Fruit fly (Drosophila melanogaster) whole organism, embryonic: ENCODE data around the gene SerRS-m.

Source experiments
- B-H1 ChIP-seq: fragments of 200-800 bp; sonication (Bioruptor generic); IDR thresholded peaks from 3 replicates; pipeline ENCODE4 v1.3.6; 2022; ENCODE audit warnings: missing biosample characterization, missing genetic modification characterization
- C15 ChIP-seq: fragments of 200-800 bp; sonication (Bioruptor generic); IDR thresholded peaks from 3 replicates; pipeline ENCODE4 v1.3.6; 2022; ENCODE audit warnings: missing biosample characterization, missing genetic modification characterization
- CG10274 ChIP-seq: fragments of 200-800 bp; sonication (Bioruptor generic); optimal IDR thresholded peaks from 3 replicates; lab custom pipeline; 2017; ENCODE audit warnings: missing biosample characterization, mild to moderate bottlenecking, missing genetic modification characterization
- CG12744 ChIP-seq: fragments of 200-800 bp; sonication (Bioruptor generic); optimal IDR thresholded peaks from 2 replicates; lab custom pipeline; 2016; ENCODE audit warnings: missing biosample characterization, missing genetic modification characterization
- CG13624 ChIP-seq: fragments of 200-800 bp; sonication (Bioruptor generic); optimal IDR thresholded peaks from 2 replicates; lab custom pipeline; 2016; ENCODE audit warnings: missing biosample characterization, missing genetic modification characterization
- CG14860 ChIP-seq: fragments of 200-800 bp; sonication (Bioruptor generic); IDR thresholded peaks from 3 replicates; pipeline ENCODE4 v1.3.6; 2022; ENCODE audit warnings: missing biosample characterization, missing genetic modification characterization; ENCODE audit not compliant: partially characterized antibody
- CG14965 ChIP-seq: fragments of 200-800 bp; sonication (Bioruptor generic); optimal IDR thresholded peaks from 2 replicates; lab custom pipeline; 2016; ENCODE audit warnings: missing biosample characterization, missing genetic modification characterization, borderline replicate concordance
- CG15479 ChIP-seq: fragments of 200-800 bp; sonication (Bioruptor generic); optimal IDR thresholded peaks from 3 replicates; lab custom pipeline; 2019; ENCODE audit warnings: missing biosample characterization, mild to moderate bottlenecking, missing genetic modification characterization, moderate library complexity
- CG16813 ChIP-seq: fragments of 200-800 bp; sonication (Bioruptor generic); IDR thresholded peaks from 3 replicates; pipeline ENCODE4 v1.3.6; 2022; ENCODE audit warnings: missing biosample characterization, missing genetic modification characterization; ENCODE audit not compliant: partially characterized antibody
- CG17328 ChIP-seq: fragments of 200-800 bp; sonication (Bioruptor generic); IDR thresholded peaks from 2 replicates; pipeline ENCODE4 v1.3.6; 2022; ENCODE audit warnings: missing biosample characterization, missing genetic modification characterization
- CG2199 ChIP-seq: fragments of 200-800 bp; sonication (Bioruptor generic); IDR thresholded peaks from 3 replicates; pipeline ENCODE4 v1.3.6; 2022; ENCODE audit warnings: missing biosample characterization, missing genetic modification characterization
- CG30020 ChIP-seq: fragments of 200-800 bp; optimal IDR thresholded peaks from 2 replicates; lab custom pipeline; 2019; ENCODE audit warnings: missing biosample characterization, mild to moderate bottlenecking, missing genetic modification characterization, moderate library complexity
- CG30431 ChIP-seq: fragments of 200-800 bp; sonication (Bioruptor generic); optimal IDR thresholded peaks from 2 replicates; lab custom pipeline; 2017; ENCODE audit warnings: missing biosample characterization, missing genetic modification characterization
- CG3065 ChIP-seq: fragments of 200-800 bp; sonication (Bioruptor generic); optimal IDR thresholded peaks from 2 replicates; lab custom pipeline; 2016; ENCODE audit warnings: missing biosample characterization, missing genetic modification characterization
- CG6654 ChIP-seq: fragments of 200-800 bp; sonication (Bioruptor generic); optimal IDR thresholded peaks from 2 replicates; lab custom pipeline; 2017; ENCODE audit warnings: missing biosample characterization, mild to moderate bottlenecking, missing genetic modification characterization
- CG8478 ChIP-seq: fragments of >200 bp; optimal IDR thresholded peaks from 2 replicates; lab custom pipeline; 2018
- CG8765 ChIP-seq: fragments of 200-800 bp; sonication (Bioruptor generic); IDR thresholded peaks from 2 replicates; pipeline ENCODE4 v1.3.6; 2022; ENCODE audit warnings: missing biosample characterization, missing genetic modification characterization
- CG9876 ChIP-seq: fragments of 200-800 bp; sonication (Bioruptor generic); optimal IDR thresholded peaks from 2 replicates; lab custom pipeline; 2016; ENCODE audit warnings: missing biosample characterization, missing genetic modification characterization
- CHES-1-like ChIP-seq: fragments of 200-800 bp; sonication (Bioruptor generic); optimal IDR thresholded peaks from 2 replicates; lab custom pipeline; 2016; ENCODE audit warnings: missing biosample characterization, missing genetic modification characterization
- Dad ChIP-seq: fragments of 200-800 bp; sonication (Bioruptor generic); optimal IDR thresholded peaks from 3 replicates; lab custom pipeline; 2016; ENCODE audit warnings: missing biosample characterization, missing genetic modification characterization
- Fer2 ChIP-seq: fragments of 200-800 bp; sonication (Bioruptor generic); optimal IDR thresholded peaks from 2 replicates; lab custom pipeline; 2018; ENCODE audit warnings: missing biosample characterization, mild to moderate bottlenecking, missing genetic modification characterization, moderate library complexity
- Hr51 ChIP-seq, 2 experiments: fragments of 200-800 bp; sonication (Bioruptor generic); optimal IDR thresholded peaks; 2 replicates in 1 of 2; 3 replicates in 1 of 2; lab custom pipeline; 2016 to 2018; ENCODE audit warnings: missing biosample characterization in 2 of 2, missing genetic modification characterization in 2 of 2, mild to moderate bottlenecking in 1 of 2, moderate library complexity in 1 of 2
- Max ChIP-seq: fragments of 200-800 bp; sonication (Bioruptor generic); optimal IDR thresholded peaks from 2 replicates; lab custom pipeline; 2016; ENCODE audit warnings: missing biosample characterization, mild to moderate bottlenecking, missing genetic modification characterization
- Med ChIP-seq: fragments of 200-800 bp; sonication (Bioruptor generic); peaks from one replicate; lab custom pipeline; 2016; ENCODE audit warnings: missing biosample characterization, missing genetic modification characterization, mild to moderate bottlenecking, inconsistent platforms, moderate library complexity
- NC2β ChIP-seq: fragments of 200-800 bp; sonication (Bioruptor generic); optimal IDR thresholded peaks from 2 replicates; lab custom pipeline; 2016; ENCODE audit warnings: missing biosample characterization, missing genetic modification characterization
- Stat92E ChIP-seq, 3 experiments: fragments of >200 bp in 2 of 3; fragments of 200-800 bp in 1 of 3; sonication (Bioruptor generic) in 1 of 3; optimal IDR thresholded peaks; 2 replicates each; lab custom pipeline; 2017 to 2019; ENCODE audit warnings: missing biosample characterization in 3 of 3, missing genetic modification characterization in 3 of 3, mild to moderate bottlenecking in 1 of 3, moderate library complexity in 1 of 3
- Tbp ChIP-seq: fragments of >200 bp; optimal IDR thresholded peaks from 2 replicates; lab custom pipeline; 2018; ENCODE audit warnings: missing biosample characterization, missing genetic modification characterization
- al ChIP-seq: fragments of 200-800 bp; sonication (Bioruptor generic); IDR thresholded peaks from 2 replicates; pipeline ENCODE4 v1.3.6; 2022; ENCODE audit warnings: missing biosample characterization, missing genetic modification characterization
- amos ChIP-seq: fragments of 200-800 bp; sonication (Bioruptor generic); IDR thresholded peaks from 2 replicates; pipeline ENCODE4 v1.3.6; 2022; ENCODE audit warnings: missing biosample characterization, missing genetic modification characterization; ENCODE audit not compliant: partially characterized antibody
- cwo ChIP-seq: fragments of 200-800 bp; sonication (Bioruptor generic); optimal IDR thresholded peaks from 3 replicates; lab custom pipeline; 2017; ENCODE audit warnings: missing biosample characterization, missing genetic modification characterization, mild to moderate bottlenecking, moderate library complexity, missing genetic modification reagents
- da ChIP-seq: fragments of 200-800 bp; sonication (Bioruptor generic); optimal IDR thresholded peaks from 2 replicates; lab custom pipeline; 2016; ENCODE audit warnings: missing biosample characterization, missing genetic modification characterization
- exex ChIP-seq: fragments of 200-800 bp; sonication (Bioruptor generic); optimal IDR thresholded peaks from 4 replicates; lab custom pipeline; 2018; ENCODE audit warnings: missing biosample characterization, mild to moderate bottlenecking, missing genetic modification characterization, moderate library complexity
- fd64A ChIP-seq: fragments of 200-800 bp; sonication (Bioruptor generic); optimal IDR thresholded peaks from 3 replicates; lab custom pipeline; 2018; ENCODE audit warnings: missing biosample characterization, mild to moderate bottlenecking, missing genetic modification characterization
- fd96Cb ChIP-seq: fragments of 200-800 bp; sonication (Bioruptor generic); optimal IDR thresholded peaks from 2 replicates; lab custom pipeline; 2018; ENCODE audit warnings: missing biosample characterization, mild to moderate bottlenecking, missing genetic modification characterization, moderate library complexity
- hb ChIP-seq: fragments of 200-800 bp; sonication (Bioruptor generic); IDR thresholded peaks from 3 replicates; pipeline ENCODE4 v1.3.6; 2022; ENCODE audit warnings: missing biosample characterization, missing genetic modification characterization; ENCODE audit not compliant: partially characterized antibody
- inv ChIP-seq: fragments of 200-800 bp; sonication (Bioruptor generic); IDR thresholded peaks from 2 replicates; pipeline ENCODE4 v1.3.6; 2022; ENCODE audit warnings: missing biosample characterization, missing genetic modification characterization; ENCODE audit not compliant: partially characterized antibody
- mld ChIP-seq: fragments of 200-800 bp; sonication (Bioruptor generic); IDR thresholded peaks from 3 replicates; pipeline ENCODE4 v1.3.6; 2022; ENCODE audit warnings: missing biosample characterization, missing genetic modification characterization; ENCODE audit not compliant: partially characterized antibody
- oc ChIP-seq: fragments of 200-800 bp; sonication (Bioruptor generic); optimal IDR thresholded peaks from 2 replicates; lab custom pipeline; 2018; ENCODE audit warnings: missing biosample characterization, mild to moderate bottlenecking, missing genetic modification characterization, moderate library complexity
- peb ChIP-seq: fragments of 200-800 bp; sonication (Bioruptor generic); IDR thresholded peaks from 2 replicates; pipeline ENCODE4 v1.3.6; 2022; ENCODE audit warnings: missing biosample characterization, missing genetic modification characterization
- salm ChIP-seq: fragments of 200-800 bp; sonication (Bioruptor generic); optimal IDR thresholded peaks from 2 replicates; lab custom pipeline; 2018; ENCODE audit warnings: missing biosample characterization, mild to moderate bottlenecking, missing genetic modification characterization
- schlank ChIP-seq: fragments of 200-800 bp; sonication (Bioruptor generic); optimal IDR thresholded peaks from 2 replicates; lab custom pipeline; 2018; ENCODE audit warnings: missing biosample characterization, mild to moderate bottlenecking, missing genetic modification characterization
- scrt ChIP-seq: fragments of 200-800 bp; sonication (Bioruptor generic); optimal IDR thresholded peaks from 2 replicates; lab custom pipeline; 2018; ENCODE audit warnings: missing biosample characterization, mild to moderate bottlenecking, missing genetic modification characterization, moderate library complexity
- slbo ChIP-seq: fragments of 200-800 bp; sonication (Bioruptor generic); IDR thresholded peaks from 2 replicates; pipeline ENCODE4 v1.3.6; 2022; ENCODE audit warnings: missing biosample characterization, missing genetic modification characterization
- so ChIP-seq: fragments of 200-800 bp; sonication (Bioruptor generic); IDR thresholded peaks from 3 replicates; pipeline ENCODE4 v1.3.6; 2022; ENCODE audit warnings: missing biosample characterization, missing genetic modification characterization
- sob ChIP-seq: fragments of 200-800 bp; sonication (Bioruptor generic); IDR thresholded peaks from 2 replicates; pipeline ENCODE4 v1.3.6; 2022; ENCODE audit warnings: missing biosample characterization, missing genetic modification characterization
- sug ChIP-seq: fragments of 200-800 bp; optimal IDR thresholded peaks from 2 replicates; lab custom pipeline; 2019; ENCODE audit warnings: missing biosample characterization, mild to moderate bottlenecking, missing genetic modification characterization, moderate library complexity
- toy ChIP-seq: fragments of 200-800 bp; sonication (Bioruptor generic); IDR thresholded peaks from 2 replicates; pipeline ENCODE4 v1.3.6; 2022; ENCODE audit warnings: missing biosample characterization, missing genetic modification characterization
- vfl ChIP-seq: fragments of 200-800 bp; sonication (Bioruptor generic); optimal IDR thresholded peaks from 2 replicates; lab custom pipeline; 2016; ENCODE audit warnings: missing biosample characterization, missing genetic modification characterization
- zfh1 ChIP-seq: fragments of 200-800 bp; sonication (Bioruptor generic); IDR thresholded peaks from 3 replicates; pipeline ENCODE4 v1.3.6; 2022; ENCODE audit warnings: missing biosample characterization, missing genetic modification characterization

Gene SerRS-m

DNA sequence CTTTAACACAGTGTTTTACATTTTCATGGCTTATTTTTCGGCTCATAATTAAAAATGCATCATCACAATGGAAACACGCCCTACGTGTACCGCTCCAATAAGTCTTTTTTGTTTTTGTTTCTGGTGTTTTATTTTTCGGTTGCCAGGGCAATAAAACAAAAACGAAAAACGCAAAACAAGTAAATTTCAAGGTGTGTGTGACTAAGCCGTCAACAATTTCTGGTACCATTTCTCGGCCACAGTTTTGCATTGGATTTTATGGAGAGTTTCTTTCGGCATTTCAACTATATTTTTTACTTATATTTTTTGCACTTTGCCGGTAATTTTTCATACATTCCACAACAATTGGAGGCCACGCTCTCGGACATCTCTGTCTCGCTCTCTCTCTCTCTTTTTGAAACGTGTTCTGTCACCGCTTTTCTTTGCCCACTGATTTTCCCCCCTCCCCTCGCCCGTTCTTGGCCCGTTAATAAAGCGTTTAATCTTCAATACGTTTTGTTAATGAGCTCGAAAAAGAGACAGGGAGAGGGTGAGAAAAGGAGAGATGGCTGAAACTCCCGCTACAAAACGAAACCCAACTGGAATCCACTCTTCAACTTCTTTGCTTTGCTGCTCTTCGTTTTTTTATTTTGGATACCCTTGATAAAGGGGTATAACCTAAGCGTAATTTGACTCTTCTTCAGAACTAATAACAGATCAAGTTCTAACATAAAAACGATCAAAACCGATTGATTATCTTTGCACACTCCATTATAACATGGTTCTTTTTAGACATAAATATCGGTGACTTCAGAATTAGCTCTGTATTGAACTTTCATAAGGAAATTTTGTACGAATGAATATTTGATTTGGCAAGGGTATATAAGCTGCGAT, 47.2 kb upstream of the SerRS-m start (continued):
- TF ChIP-seq CG16813 (GFP tag; lab: Robert Waterston, UW) (no peak), CG13624 (peak; percentile 29), fd64A (GFP tag; lab: Kevin White, UChicago) (no peak), amos (GFP tag; lab: Robert Waterston, UW) (no peak), toy (GFP tag; lab: Robert Waterston, UW) (no peak), Hr51 (GFP tag; optimal IDR thresholded peaks at IDR 0.05; lab: Kevin White, UChicago) (peak in 1 of 2 experiments; percentile 18), slbo (GFP tag; lab: Robert Waterston, UW) (0 out of 2 replicates have a peak, but pooled peaks have one; percentile 21), zfh1 (GFP tag; lab: Robert Waterston, UW) (no peak), scrt (GFP tag; lab: Kevin White, UChicago) (no peak), B-H1 (GFP tag; lab: Robert Waterston, UW) (no peak), CG3065 (GFP tag; lab: Kevin White, UChicago) (no peak), Dad (no peak), CG8765 (GFP tag; lab: Robert Waterston, UW) (no peak), CG12744 (GFP tag; lab: Kevin White, UChicago) (no peak), hb (GFP tag; lab: Robert Waterston, UW) (no peak), CHES-1-like (GFP tag; lab: Kevin White, UChicago) (no peak), Tbp (no peak), CG6654 (GFP tag; lab: Kevin White, UChicago) (no peak), cwo (GFP tag; lab: Kevin White, UChicago) (peak; percentile 18), CG2199 (GFP tag; lab: Robert Waterston, UW) (no peak), fd96Cb (peak; percentile 25), NC2β (GFP tag; lab: Kevin White, UChicago) (no peak), CG10274 (GFP tag; lab: Kevin White, UChicago) (no peak), al (no peak), sug (tag; lab: Kevin White, UChicago) (no peak), sob (GFP tag; lab: Robert Waterston, UW) (no peak), CG30020 (tag; lab: Kevin White, UChicago) (no peak), Med (GFP tag; lab: Kevin White, UChicago) (peak; percentile 81), inv (GFP tag; lab: Robert Waterston, UW) (no peak), da (GFP tag; lab: Kevin White, UChicago) (no peak), CG9876 (GFP tag; lab: Kevin White, UChicago) (no peak), salm (tag; lab: Kevin White, UChicago) (no peak), Max (GFP tag; lab: Kevin White, UChicago) (no peak), CG17328 (GFP tag; lab: Robert Waterston, UW) (no peak), mld (GFP tag; lab: Robert Waterston, UW) (no peak), vfl (GFP tag; lab: Kevin White, UChicago) (peak; percentile 18), Fer2 (tag; lab: Kevin White, UChicago) (no peak), CG30431 (GFP tag; lab: Kevin White, UChicago) (no peak), CG8478 (no peak), CG14965 (no peak), schlank (no peak), so (no peak), CG15479 (GFP tag; lab: Kevin White, UChicago) (no peak), peb (GFP tag; lab: Robert Waterston, UW) (no peak), exex (tag; lab: Kevin White, UChicago) (no peak), CG14860 (no peak), C15 (no peak), oc (no peak), Stat92E (GFP tag; optimal IDR thresholded peaks at IDR 0.05; lab: Kevin White, UChicago) (peak in 2 of 3 experiments; percentile 8 to 11)
